Worm (Caenorhabditis elegans): ENCODE measurements around the gene wdr-5.1.

wdr-5.1 gene

DNA sequence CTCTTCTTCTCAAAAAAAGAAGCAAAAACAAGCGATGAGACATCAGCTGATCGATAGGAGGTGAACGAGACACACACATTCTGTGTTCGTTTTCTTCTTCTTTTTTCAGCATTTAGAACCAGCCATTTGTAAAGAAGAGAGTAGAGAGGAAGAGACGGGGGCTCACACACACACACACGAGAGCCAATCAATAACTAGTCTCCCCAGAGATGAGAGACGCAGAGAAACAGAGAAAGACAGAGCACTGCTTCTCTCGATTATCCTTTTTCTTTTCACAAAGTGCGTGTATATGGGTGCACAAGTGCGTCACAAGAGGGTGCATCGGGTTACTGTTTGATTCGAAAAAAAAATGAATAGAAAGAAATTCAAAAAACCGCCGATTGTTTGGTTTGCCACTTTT lies 27.7 kb upstream of the wdr-5.1 start (continued):
- TF ChIP-seq mcd-1 (GFP tag; IDR thresholded peaks at IDR 0.05): peak; percentile 44
- no peak for TF ChIP-seq ztf-22 (GFP tag; optimal IDR thresholded peaks at IDR 0.05)
- TF ChIP-seq nhr-179 (tag; optimal IDR thresholded peaks at IDR 0.05): no peak
- TF ChIP-seq cebp-1 (GFP tag; IDR thresholded peaks at IDR 0.05): no peak
- TF ChIP-seq cebp-1 (tag; optimal IDR thresholded peaks at IDR 0.05): peak; percentile 46
- peak; percentile 49; the same call in 1 of the 2 replicates for TF ChIP-seq zfh-2 (GFP tag; conservative IDR thresholded peaks at IDR 0.05)
- no peak for TF ChIP-seq unc-130 (GFP tag; optimal IDR thresholded peaks at IDR 0.05)
- no peak for TF ChIP-seq madf-8 (GFP tag; conservative IDR thresholded peaks at IDR 0.05)
- TF ChIP-seq T07F8.4 (tag; optimal IDR thresholded peaks at IDR 0.05): no peak
- no peak for TF ChIP-seq chd-7 (tag; optimal IDR thresholded peaks at IDR 0.05)
- no peak for TF ChIP-seq unc-62 (GFP tag; optimal IDR thresholded peaks at IDR 0.05)
- TF ChIP-seq hmg-1.2 (GFP tag; IDR thresholded peaks at IDR 0.05): peak; percentile 79
- no peak for TF ChIP-seq bed-2 (GFP tag; IDR thresholded peaks at IDR 0.05)
- TF ChIP-seq F57C9.4 (tag; optimal IDR thresholded peaks at IDR 0.05): no peak
- no peak for TF ChIP-seq rcor-1 (GFP tag; IDR thresholded peaks at IDR 0.05)

DNA sequence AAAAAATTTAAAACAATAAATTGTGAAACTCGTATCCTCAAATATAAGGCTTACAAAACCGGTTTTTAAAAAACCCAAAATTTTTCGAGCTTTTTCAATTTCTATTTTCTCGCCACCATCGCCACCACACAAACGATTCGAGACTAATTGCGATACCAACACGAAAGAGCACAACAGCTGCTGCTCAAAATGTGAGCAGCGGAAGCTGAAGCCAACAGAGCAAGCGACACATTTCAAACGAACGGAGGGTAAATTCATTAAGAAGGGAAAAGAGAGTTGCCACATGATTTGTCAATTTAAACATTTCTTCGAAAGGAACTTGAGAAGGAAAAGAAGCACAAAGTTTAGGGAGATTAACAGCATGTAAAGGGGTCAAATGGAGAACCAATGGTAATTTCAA lies 26.0 kb upstream of the wdr-5.1 start:
- TF ChIP-seq K11D2.4 (GFP tag; IDR thresholded peaks at IDR 0.05): no peak
- TF ChIP-seq hlh-12 (tag; optimal IDR thresholded peaks at IDR 0.05): no peak
- no peak for TF ChIP-seq dox-1 (GFP tag; IDR thresholded peaks at IDR 0.05)
- no peak for TF ChIP-seq dpff-1 (tag; optimal IDR thresholded peaks at IDR 0.05)
- no peak for TF ChIP-seq efl-1 (GFP tag; optimal IDR thresholded peaks at IDR 0.05)
- TF ChIP-seq ztf-3 (GFP tag; optimal IDR thresholded peaks at IDR 0.05): no peak
- no peak for TF ChIP-seq Y95B8A.8 (GFP tag; IDR thresholded peaks at IDR 0.05)
- TF ChIP-seq zim-3 (tag; optimal IDR thresholded peaks at IDR 0.05): no peak
- TF ChIP-seq F22D6.2 (tag; optimal IDR thresholded peaks at IDR 0.05): no peak
- no peak for TF ChIP-seq madf-10 (tag; optimal IDR thresholded peaks at IDR 0.05)
- TF ChIP-seq C17E4.6 (GFP tag; IDR thresholded peaks at IDR 0.05): no peak
- TF ChIP-seq hmg-20 (GFP tag; IDR thresholded peaks at IDR 0.05): no peak
- no peak for TF ChIP-seq cebp-2 (GFP tag; IDR thresholded peaks at IDR 0.05)

DNA sequence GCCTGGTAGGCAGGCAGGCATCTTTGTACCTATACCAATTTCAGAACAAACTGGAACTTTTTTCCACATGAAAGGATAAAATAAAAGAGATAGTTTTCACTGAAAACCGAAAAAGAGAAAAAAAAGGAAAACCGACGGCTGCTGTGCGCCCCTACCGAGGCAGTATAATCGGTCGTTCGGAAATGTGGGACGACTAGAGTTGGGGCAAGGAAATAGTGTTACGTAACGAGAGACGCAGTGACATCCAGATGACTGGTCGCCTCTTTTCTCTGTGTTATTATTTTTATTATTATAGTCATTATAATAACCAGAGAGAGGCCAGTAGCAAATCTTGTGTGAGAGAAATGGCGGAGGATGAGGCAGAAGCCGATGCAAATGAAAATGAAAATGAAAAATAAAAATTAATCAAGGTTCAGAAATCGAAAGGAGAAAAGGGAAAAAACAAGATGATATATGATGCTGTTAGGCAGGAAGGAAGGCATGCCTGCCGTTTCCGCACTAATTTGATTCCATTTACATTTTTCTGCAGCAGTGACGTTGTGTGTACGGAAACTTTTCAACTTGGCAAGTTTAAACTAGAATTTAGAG lies 23.6 kb upstream of the wdr-5.1 start:
- TF ChIP-seq cebp-1 (GFP tag; IDR thresholded peaks at IDR 0.05) (no peak), cebp-1 (tag; optimal IDR thresholded peaks at IDR 0.05) (no peak), hmg-1.2 (GFP tag; IDR thresholded peaks at IDR 0.05) (peak; percentile 81), lin-40 (tag; optimal IDR thresholded peaks at IDR 0.05) (peak; percentile 2), F55B11.4 (tag; optimal IDR thresholded peaks at IDR 0.05; ENCODE audit: borderline replicate concordance, insufficient read depth) (no peak)

DNA sequence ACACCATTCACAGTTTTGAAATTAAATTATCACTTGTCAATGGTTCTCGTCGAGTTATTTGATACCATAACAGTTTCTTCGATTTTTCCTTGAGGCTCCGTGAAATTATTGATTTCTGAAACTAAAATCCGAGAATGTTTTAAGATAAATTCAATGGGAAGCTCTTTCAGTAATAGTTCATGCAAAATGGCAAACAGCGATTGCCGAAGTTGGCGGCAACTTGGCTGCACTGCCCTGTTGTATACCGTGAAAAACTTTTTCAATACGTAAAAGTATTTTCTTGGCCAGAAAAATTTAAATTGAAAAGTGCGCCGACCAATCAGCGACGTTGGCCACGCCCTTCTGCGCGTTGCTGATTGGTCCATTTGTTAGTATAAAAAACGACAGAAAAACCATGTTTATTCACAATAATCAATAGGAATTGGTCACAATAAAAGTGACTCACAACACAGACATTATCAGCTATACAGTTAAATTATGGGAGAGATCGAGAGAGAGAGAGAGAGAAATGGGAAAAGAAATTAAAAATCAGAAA lies 22.1 kb upstream of the wdr-5.1 start:
- TF ChIP-seq F33H1.4 (GFP tag; IDR thresholded peaks at IDR 0.05) (no peak), nfyb-1 (GFP tag; IDR thresholded peaks at IDR 0.05) (peak; percentile 84), snpc-1.1 (tag; optimal IDR thresholded peaks at IDR 0.05; ENCODE audit: insufficient read depth) (no peak)

DNA sequence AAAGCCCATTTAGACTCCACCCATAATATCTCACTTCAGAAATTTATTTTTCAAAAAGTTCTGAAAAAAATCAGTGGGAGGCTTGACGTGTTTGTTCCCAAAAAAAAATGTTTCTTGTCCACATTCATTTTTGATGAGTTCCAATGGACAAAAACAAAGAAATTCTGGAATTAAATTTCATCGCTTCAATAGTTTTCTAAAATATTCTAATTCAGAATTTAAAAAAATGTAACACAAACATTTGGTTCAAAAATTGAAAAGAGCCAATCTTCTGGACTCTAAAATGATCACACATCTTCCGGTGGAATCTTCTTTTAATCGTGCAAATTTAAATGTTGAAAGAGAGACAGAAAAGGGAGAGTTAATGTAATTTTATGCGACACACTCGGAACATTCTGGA lies 12.6 kb upstream of the wdr-5.1 start:
- no peak for TF ChIP-seq snpc-4 (GFP tag; optimal IDR thresholded peaks at IDR 0.05)
- TF ChIP-seq snpc-4 (tag; optimal IDR thresholded peaks at IDR 0.05): no peak
- TF ChIP-seq ztf-28 (GFP tag; IDR thresholded peaks at IDR 0.05): no peak
- no peak for TF ChIP-seq somi-1 (GFP tag; optimal IDR thresholded peaks at IDR 0.05)
- no peak for TF ChIP-seq ceh-91 (GFP tag; IDR thresholded peaks at IDR 0.05)
- no peak for TF ChIP-seq die-1 (tag; optimal IDR thresholded peaks at IDR 0.05)
- TF ChIP-seq gei-17 (GFP tag; optimal IDR thresholded peaks at IDR 0.05): no peak
- TF ChIP-seq madf-3 (GFP tag; IDR thresholded peaks at IDR 0.05): no peak
- TF ChIP-seq ZK185.1 (tag; optimal IDR thresholded peaks at IDR 0.05; ENCODE audit: poor library complexity, severe bottlenecking): no peak
- no peak for TF ChIP-seq egl-44 (GFP tag; IDR thresholded peaks at IDR 0.05)
- TF ChIP-seq ceh-40 (GFP tag; IDR thresholded peaks at IDR 0.05): no peak
- no peak for TF ChIP-seq Y53G8AR.9 (GFP tag; conservative IDR thresholded peaks at IDR 0.05)

All from whole organism, young adult.